Worm (Caenorhabditis elegans): Measurements from ENCODE around the gene C08D8.1.

DNA sequence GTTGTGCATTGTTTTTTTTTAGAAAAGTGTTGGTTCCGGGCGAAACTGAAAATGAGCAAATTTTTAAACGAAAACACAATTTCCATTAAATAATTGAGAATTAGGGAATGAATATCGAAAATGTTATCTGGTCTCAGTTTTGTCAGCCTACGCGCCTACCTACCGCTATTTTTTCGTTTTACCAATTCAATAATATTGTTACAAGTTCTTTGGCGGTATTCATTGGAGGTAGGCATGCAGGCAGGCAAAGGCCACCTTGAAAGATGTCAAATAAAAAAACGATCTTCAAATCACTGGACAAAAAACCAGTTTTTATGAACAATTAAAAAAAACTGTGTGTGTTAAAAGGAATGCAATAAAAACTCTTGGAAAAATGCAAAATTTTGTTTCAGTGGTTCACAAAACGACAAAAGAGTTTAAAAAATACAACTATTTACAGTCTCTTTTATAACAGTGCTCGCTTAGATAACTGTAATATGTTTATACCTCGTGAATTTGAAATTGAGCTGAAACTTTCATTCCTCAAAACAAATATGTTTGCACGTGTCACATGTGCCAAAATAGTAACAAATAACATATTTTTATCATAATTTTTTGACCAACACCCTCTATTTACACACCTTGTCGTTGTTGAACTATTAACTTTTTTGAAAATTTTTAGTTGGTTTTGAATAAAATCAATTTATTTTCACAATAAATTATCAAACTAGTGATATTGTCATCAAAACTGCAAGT lies 40.9 kb upstream of the C08D8.1 start, which contains the start of gene W02D7.11:
- TF ChIP-seq aly-2 (tag; optimal IDR thresholded peaks at IDR 0.05) (no peak), nhr-12 (tag; optimal IDR thresholded peaks at IDR 0.05) (no peak), nhr-23 (tag; optimal IDR thresholded peaks at IDR 0.05) (no peak), lin-39 (tag; optimal IDR thresholded peaks at IDR 0.05) (no peak)

All from whole organism, L2 larva.